Fruit fly (Drosophila melanogaster) whole organism, embryonic: ENCODE measurements around the gene Osi17.

Experiments used
- Ada2b ChIP-seq: fragments of 200-800 bp; sonication (Bioruptor generic); IDR thresholded peaks from 2 replicates; pipeline ENCODE4 v1.3.6; 2022; ENCODE audit warnings: missing biosample characterization, missing genetic modification characterization
- CG10267 ChIP-seq: fragments of 200-800 bp; sonication (Bioruptor generic); optimal IDR thresholded peaks from 2 replicates; lab custom pipeline; 2018; ENCODE audit warnings: missing biosample characterization, mild to moderate bottlenecking, missing genetic modification characterization, moderate library complexity
- CG11085 ChIP-seq: fragments of 200-800 bp; sonication (Bioruptor generic); IDR thresholded peaks from 2 replicates; pipeline ENCODE4 v1.3.6; 2022; ENCODE audit warnings: missing biosample characterization, missing genetic modification characterization
- CG11093 ChIP-seq: fragments of 200-800 bp; sonication (Bioruptor generic); IDR thresholded peaks from 3 replicates; pipeline ENCODE4 v1.3.6; 2022; ENCODE audit warnings: missing biosample characterization, missing genetic modification characterization
- CG11696 ChIP-seq: fragments of 200-800 bp; sonication (Bioruptor generic); IDR thresholded peaks from 2 replicates; pipeline ENCODE4 v1.3.6; 2022; ENCODE audit warnings: missing biosample characterization, missing genetic modification characterization
- CG11723 ChIP-seq: fragments of 200-800 bp; sonication (Bioruptor generic); optimal IDR thresholded peaks from 2 replicates; lab custom pipeline; 2017; ENCODE audit warnings: missing biosample characterization, mild to moderate bottlenecking, missing genetic modification characterization
- CG12071 ChIP-seq: fragments of 200-800 bp; sonication (Bioruptor generic); optimal IDR thresholded peaks from 3 replicates; lab custom pipeline; 2018; ENCODE audit warnings: missing biosample characterization, mild to moderate bottlenecking, missing genetic modification characterization
- CG1233 ChIP-seq: fragments of 200-800 bp; sonication (Bioruptor generic); optimal IDR thresholded peaks from 4 replicates; lab custom pipeline; 2018; ENCODE audit warnings: missing biosample characterization, mild to moderate bottlenecking, missing genetic modification characterization
- CG13123 ChIP-seq: fragments of 200-800 bp; sonication (Bioruptor generic); optimal IDR thresholded peaks from 2 replicates; lab custom pipeline; 2016; ENCODE audit warnings: missing biosample characterization, missing genetic modification characterization
- CG13296 ChIP-seq: fragments of 200-800 bp; sonication (Bioruptor generic); optimal IDR thresholded peaks from 3 replicates; lab custom pipeline; 2018; ENCODE audit warnings: missing biosample characterization, mild to moderate bottlenecking, missing genetic modification characterization
- CG1647 ChIP-seq: fragments of 200-800 bp; sonication (Bioruptor generic); optimal IDR thresholded peaks from 3 replicates; lab custom pipeline; 2016; ENCODE audit warnings: missing biosample characterization, missing genetic modification characterization
- CG16813 ChIP-seq: fragments of 200-800 bp; sonication (Bioruptor generic); IDR thresholded peaks from 3 replicates; pipeline ENCODE4 v1.3.6; 2022; ENCODE audit warnings: missing biosample characterization, missing genetic modification characterization; ENCODE audit not compliant: partially characterized antibody
- CG17385 ChIP-seq: fragments of 200-800 bp; sonication (Bioruptor generic); optimal IDR thresholded peaks from 3 replicates; lab custom pipeline; 2018; ENCODE audit warnings: missing biosample characterization, mild to moderate bottlenecking, missing genetic modification characterization
- CG18619 ChIP-seq: fragments of 200-800 bp; sonication (Bioruptor generic); optimal IDR thresholded peaks from 3 replicates; lab custom pipeline; 2017; ENCODE audit warnings: missing biosample characterization, mild to moderate bottlenecking, missing genetic modification characterization
- CG2712 ChIP-seq: fragments of 200-800 bp; optimal IDR thresholded peaks from 3 replicates; lab custom pipeline; 2019; ENCODE audit warnings: missing biosample characterization, mild to moderate bottlenecking, missing genetic modification characterization, moderate library complexity
- CG30403 ChIP-seq: fragments of 200-800 bp; sonication (Bioruptor generic); optimal IDR thresholded peaks from 3 replicates; lab custom pipeline; 2016; ENCODE audit warnings: missing biosample characterization, missing genetic modification characterization
- CG31441 ChIP-seq: fragments of 200-800 bp; sonication (Bioruptor generic); IDR thresholded peaks from 2 replicates; pipeline ENCODE4 v1.3.6; 2022; ENCODE audit warnings: missing biosample characterization, missing genetic modification characterization
- CG3281 ChIP-seq: fragments of 200-800 bp; sonication (Bioruptor generic); optimal IDR thresholded peaks from 3 replicates; lab custom pipeline; 2017; ENCODE audit warnings: missing biosample characterization, mild to moderate bottlenecking, missing genetic modification characterization
- CG3838 ChIP-seq: fragments of 200-800 bp; sonication (Bioruptor generic); optimal IDR thresholded peaks from 3 replicates; lab custom pipeline; 2016; ENCODE audit warnings: missing biosample characterization, missing genetic modification characterization
- CG6689 ChIP-seq: fragments of 200-800 bp; sonication (Bioruptor generic); IDR thresholded peaks from 2 replicates; pipeline ENCODE4 v1.3.6; 2022; ENCODE audit warnings: missing biosample characterization, missing genetic modification characterization
- CG7928 ChIP-seq: fragments of 200-800 bp; sonication (Bioruptor generic); optimal IDR thresholded peaks from 2 replicates; lab custom pipeline; 2017; ENCODE audit warnings: missing biosample characterization, mild to moderate bottlenecking, missing genetic modification characterization
- CG8924 ChIP-seq: fragments of 200-800 bp; optimal IDR thresholded peaks from 3 replicates; lab custom pipeline; 2019; ENCODE audit warnings: missing biosample characterization, mild to moderate bottlenecking, missing genetic modification characterization, moderate library complexity
- D ChIP-seq, 2 experiments: fragments of 200-800 bp in 1 of 2; fragments of >200 bp in 1 of 2; sonication (Bioruptor generic) in 1 of 2; optimal IDR thresholded peaks; 2 replicates in 1 of 2; 3 replicates in 1 of 2; lab custom pipeline; 2017; ENCODE audit warnings: mild to moderate bottlenecking in 1 of 2, missing biosample characterization in 1 of 2, missing genetic modification characterization in 1 of 2, missing genetic modification reagents in 1 of 2
- GATAe ChIP-seq: fragments of 200-800 bp; sonication (Bioruptor generic); conservative IDR thresholded peaks from 2 replicates; pipeline ENCODE4 v1.3.6; 2022; ENCODE audit warnings: missing biosample characterization, missing genetic modification characterization
- HHEX ChIP-seq: fragments of 200-800 bp; sonication (Bioruptor generic); optimal IDR thresholded peaks from 3 replicates; lab custom pipeline; 2017; ENCODE audit warnings: missing biosample characterization, mild to moderate bottlenecking, missing genetic modification characterization, missing genetic modification reagents
- Hr78 ChIP-seq, 2 experiments: fragments of 200-800 bp in 1 of 2; fragments of >200 bp in 1 of 2; sonication (Bioruptor generic) in 1 of 2; optimal IDR thresholded peaks; 2 replicates each; lab custom pipeline; 2017 to 2019; ENCODE audit warnings: missing biosample characterization in 2 of 2, missing genetic modification characterization in 2 of 2, mild to moderate bottlenecking in 1 of 2, moderate library complexity in 1 of 2
- Mad ChIP-seq: fragments of 200-800 bp; sonication (Bioruptor generic); optimal IDR thresholded peaks from 2 replicates; lab custom pipeline; 2016; ENCODE audit warnings: missing biosample characterization, missing genetic modification characterization
- Med ChIP-seq: fragments of 200-800 bp; sonication (Bioruptor generic); peaks from one replicate; lab custom pipeline; 2016; ENCODE audit warnings: missing biosample characterization, missing genetic modification characterization, mild to moderate bottlenecking, inconsistent platforms, moderate library complexity
- Sox100B ChIP-seq: fragments of 200-800 bp; sonication (Bioruptor generic); optimal IDR thresholded peaks from 3 replicates; lab custom pipeline; 2018; ENCODE audit warnings: missing biosample characterization, mild to moderate bottlenecking, missing genetic modification characterization
- Sox102F ChIP-seq: fragments of 200-800 bp; sonication (Bioruptor generic); optimal IDR thresholded peaks from 2 replicates; lab custom pipeline; 2018; ENCODE audit warnings: missing biosample characterization, mild to moderate bottlenecking, missing genetic modification characterization, moderate library complexity
- Spps ChIP-seq: fragments of 200-800 bp; sonication (Bioruptor generic); optimal IDR thresholded peaks from 2 replicates; lab custom pipeline; 2018; ENCODE audit warnings: missing biosample characterization, mild to moderate bottlenecking, missing genetic modification characterization
- Sry-δ ChIP-seq: fragments of 200-800 bp; sonication (Bioruptor generic); optimal IDR thresholded peaks from 2 replicates; lab custom pipeline; 2016; ENCODE audit warnings: missing biosample characterization, missing genetic modification characterization
- Xrp1 ChIP-seq: fragments of 200-800 bp; sonication (Bioruptor generic); IDR thresholded peaks from 2 replicates; pipeline ENCODE4 v1.3.6; 2022; ENCODE audit warnings: missing biosample characterization, missing genetic modification characterization
- ap ChIP-seq: fragments of 200-800 bp; sonication (Bioruptor generic); IDR thresholded peaks from 2 replicates; pipeline ENCODE4 v1.3.6; 2022; ENCODE audit warnings: missing biosample characterization, missing genetic modification characterization
- bcd ChIP-seq: fragments of 200-800 bp; sonication (Bioruptor generic); optimal IDR thresholded peaks from 2 replicates; lab custom pipeline; 2017; ENCODE audit warnings: missing biosample characterization, mild to moderate bottlenecking, missing genetic modification characterization
- bsh ChIP-seq, 2 experiments: fragments of 200-800 bp; sonication (Bioruptor generic); optimal IDR thresholded peaks; 2 replicates each; lab custom pipeline; 2017 to 2018; ENCODE audit warnings: mild to moderate bottlenecking in 2 of 2, missing biosample characterization in 2 of 2, missing genetic modification characterization in 2 of 2, moderate library complexity in 1 of 2
- dmrt11E ChIP-seq: fragments of 200-800 bp; sonication (Bioruptor generic); optimal IDR thresholded peaks from 3 replicates; lab custom pipeline; 2018; ENCODE audit warnings: missing biosample characterization, mild to moderate bottlenecking, missing genetic modification characterization, moderate library complexity
- ewg ChIP-seq: fragments of 200-800 bp; sonication (Bioruptor generic); optimal IDR thresholded peaks from 3 replicates; lab custom pipeline; 2017; ENCODE audit warnings: mild to moderate bottlenecking, missing biosample characterization, missing genetic modification reagents, missing genetic modification characterization
- grau ChIP-seq: fragments of 200-800 bp; optimal IDR thresholded peaks from 3 replicates; lab custom pipeline; 2019; ENCODE audit warnings: missing biosample characterization, mild to moderate bottlenecking, missing genetic modification characterization, moderate library complexity
- gro ChIP-seq: fragments of 200-800 bp; sonication (Bioruptor generic); optimal IDR thresholded peaks from 2 replicates; lab custom pipeline; 2016; ENCODE audit warnings: missing biosample characterization, missing genetic modification characterization
- lilli ChIP-seq: fragments of 200-800 bp; sonication (Bioruptor generic); optimal IDR thresholded peaks from 3 replicates; lab custom pipeline; 2016; ENCODE audit warnings: missing biosample characterization, missing genetic modification characterization
- otp ChIP-seq: fragments of 200-800 bp; sonication (Bioruptor generic); IDR thresholded peaks from 3 replicates; pipeline ENCODE4, ENCODE4 v1.3.6; 2022; ENCODE audit warnings: missing biosample characterization, missing genetic modification characterization
- sim ChIP-seq: fragments of 200-800 bp; sonication (Bioruptor generic); IDR thresholded peaks from 2 replicates; pipeline ENCODE4 v1.3.6; 2022; ENCODE audit warnings: missing biosample characterization, missing genetic modification characterization
- slbo ChIP-seq: fragments of 200-800 bp; sonication (Bioruptor generic); IDR thresholded peaks from 2 replicates; pipeline ENCODE4 v1.3.6; 2022; ENCODE audit warnings: missing biosample characterization, missing genetic modification characterization
- sqz ChIP-seq: fragments of 200-800 bp; sonication (Bioruptor generic); optimal IDR thresholded peaks from 3 replicates; lab custom pipeline; 2018; ENCODE audit warnings: missing biosample characterization, mild to moderate bottlenecking, missing genetic modification characterization
- tgo ChIP-seq: fragments of 200-800 bp; sonication (Bioruptor generic); IDR thresholded peaks from 3 replicates; pipeline ENCODE4 v1.3.6; 2022; ENCODE audit warnings: missing biosample characterization, missing genetic modification characterization
- ttk ChIP-seq: fragments of 200-800 bp; sonication (Bioruptor generic); IDR thresholded peaks from 2 replicates; pipeline ENCODE4 v2.1.2; 2022; ENCODE audit warnings: missing biosample characterization, missing genetic modification characterization

Gene Osi17

DNA sequence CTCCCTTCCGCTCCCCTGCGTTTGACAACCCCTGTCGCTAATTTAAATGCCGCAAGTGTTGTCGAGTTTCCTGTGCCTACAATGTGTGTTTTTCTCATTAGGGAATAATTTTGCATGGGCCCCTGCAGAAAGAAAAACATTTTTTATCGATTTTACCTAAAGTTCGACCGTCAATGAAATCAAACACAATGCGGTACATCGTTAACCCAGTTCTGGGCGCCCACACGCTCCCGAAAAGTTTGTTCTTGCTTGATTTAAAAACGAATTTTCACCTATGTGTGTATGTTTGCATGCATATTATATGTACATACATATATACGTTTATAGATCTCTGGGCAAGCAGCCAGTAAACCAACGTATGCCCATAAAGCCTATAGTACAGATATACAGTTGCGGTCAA, 40.9 kb downstream of the Osi17 start (continued):
- TF ChIP-seq sim (GFP tag; lab: Robert Waterston, UW) (no peak), sqz (no peak), ttk (GFP tag; lab: Robert Waterston, UW) (no peak)
- TF ChIP-seq, all 482 proteins: peak for 4

dm6 chr3R:6352893-6353623, 41.5 kb downstream of the Osi17 start:
- TF ChIP-seq CG2712 (tag; lab: Kevin White, UChicago) (peak; percentile 48), D (optimal IDR thresholded peaks at IDR 0.05; lab: Kevin White, UChicago) (no peak), D (GFP tag; optimal IDR thresholded peaks at IDR 0.05; lab: Kevin White, UChicago) (peak; percentile 58), Spps (tag; lab: Kevin White, UChicago) (no peak), dmrt11E (tag; lab: Kevin White, UChicago) (peak; percentile 12), Hr78 (GFP tag; optimal IDR thresholded peaks at IDR 0.05; lab: Kevin White, UChicago) (peak in 1 of 2 experiments; percentile 29), CG3281 (GFP tag; lab: Kevin White, UChicago) (peak; percentile 28), CG10267 (peak; percentile 21), CG18619 (GFP tag; lab: Kevin White, UChicago) (peak; percentile 41), CG12071 (peak; percentile 8), Med (GFP tag; lab: Kevin White, UChicago) (peak; percentile 54), Sox102F (GFP tag; lab: Kevin White, UChicago) (peak; percentile 54), bcd (GFP tag; lab: Kevin White, UChicago) (peak; percentile 39), HHEX (GFP tag; lab: Kevin White, UChicago) (peak; percentile 20), otp (0 out of 3 replicates have a peak, but pooled peaks have one; percentile 9), Sry-δ (GFP tag; lab: Kevin White, UChicago) (no peak), lilli (GFP tag; lab: Kevin White, UChicago) (no peak), CG1647 (GFP tag; lab: Kevin White, UChicago) (peak; percentile 5), CG3838 (GFP tag; lab: Kevin White, UChicago) (no peak), GATAe (GFP tag; lab: Robert Waterston, UW) (no peak), Sox100B (GFP tag; lab: Kevin White, UChicago) (peak; percentile 58), CG7928 (no peak), CG1233 (GFP tag; lab: Kevin White, UChicago) (peak; percentile 29), ap (GFP tag; lab: Robert Waterston, UW) (0 out of 2 replicates have a peak, but pooled peaks have one; percentile 29), bsh (GFP tag; optimal IDR thresholded peaks at IDR 0.05; lab: Kevin White, UChicago) (peak in 1 of 2 experiments; percentile 16), CG30403 (peak; percentile 52), CG11723 (GFP tag; lab: Kevin White, UChicago) (peak; percentile 26), slbo (GFP tag; lab: Robert Waterston, UW) (no peak), grau (peak; percentile 46), CG11085 (GFP tag; lab: Robert Waterston, UW) (no peak), CG11093 (GFP tag; lab: Robert Waterston, UW) (no peak), CG13123 (GFP tag; lab: Kevin White, UChicago) (no peak), tgo (GFP tag; lab: Robert Waterston, UW) (no peak), CG13296 (peak; percentile 15), CG17385 (GFP tag; lab: Kevin White, UChicago) (peak; percentile 7), CG6689 (GFP tag; lab: Robert Waterston, UW) (peak; percentile 39; the same call in 1 of the 2 replicates), CG16813 (GFP tag; lab: Robert Waterston, UW) (no peak), Xrp1 (GFP tag; lab: Robert Waterston, UW) (peak; percentile 38; the same call in 1 of the 2 replicates), CG31441 (GFP tag; lab: Robert Waterston, UW) (peak; percentile 29; the same call in 1 of the 2 replicates), Mad (GFP tag; lab: Kevin White, UChicago) (no peak), CG11696 (peak; percentile 68), CG8924 (tag; lab: Kevin White, UChicago) (peak; percentile 30), ewg (GFP tag; lab: Kevin White, UChicago) (peak; percentile 18), Ada2b (GFP tag; lab: Robert Waterston, UW) (no peak), gro (GFP tag; lab: Kevin White, UChicago) (no peak)
